Fruit fly (Drosophila melanogaster) whole organism, embryonic: ENCODE measurements around the gene DnaJ-H.

Experiments used
- B-H2 ChIP-seq: fragments of 200-800 bp; sonication (Bioruptor generic); optimal IDR thresholded peaks from 2 replicates; lab custom pipeline; 2018; ENCODE audit warnings: missing biosample characterization, mild to moderate bottlenecking, missing genetic modification characterization
- BtbVII ChIP-seq: fragments of 200-800 bp; sonication (Bioruptor generic); optimal IDR thresholded peaks from 3 replicates; lab custom pipeline; 2017; ENCODE audit warnings: missing biosample characterization, mild to moderate bottlenecking, missing genetic modification characterization
- CG11504 ChIP-seq: fragments of 200-800 bp; sonication (Bioruptor generic); optimal IDR thresholded peaks from 3 replicates; lab custom pipeline; 2019; ENCODE audit warnings: missing biosample characterization, mild to moderate bottlenecking, missing genetic modification characterization, moderate library complexity
- CG12071 ChIP-seq: fragments of 200-800 bp; sonication (Bioruptor generic); optimal IDR thresholded peaks from 3 replicates; lab custom pipeline; 2018; ENCODE audit warnings: missing biosample characterization, mild to moderate bottlenecking, missing genetic modification characterization
- CG12299 ChIP-seq: fragments of 200-800 bp; sonication (Bioruptor generic); optimal IDR thresholded peaks from 2 replicates; lab custom pipeline; 2018; ENCODE audit warnings: missing biosample characterization, mild to moderate bottlenecking, missing genetic modification characterization
- CG12659 ChIP-seq: fragments of 200-800 bp; sonication (Bioruptor generic); optimal IDR thresholded peaks from 3 replicates; lab custom pipeline; 2017; ENCODE audit warnings: mild to moderate bottlenecking, missing biosample characterization, missing genetic modification reagents, missing genetic modification characterization
- CG13296 ChIP-seq: fragments of 200-800 bp; sonication (Bioruptor generic); optimal IDR thresholded peaks from 3 replicates; lab custom pipeline; 2018; ENCODE audit warnings: missing biosample characterization, mild to moderate bottlenecking, missing genetic modification characterization
- CG15696 ChIP-seq: fragments of 200-800 bp; sonication (Bioruptor generic); optimal IDR thresholded peaks from 2 replicates; lab custom pipeline; 2019; ENCODE audit warnings: missing biosample characterization, mild to moderate bottlenecking, missing genetic modification characterization, moderate library complexity
- CG31224 ChIP-seq: fragments of 200-800 bp; sonication (Bioruptor generic); IDR thresholded peaks from 2 replicates; pipeline ENCODE4 v1.3.6; 2022; ENCODE audit warnings: missing biosample characterization, missing genetic modification characterization
- CG31365 ChIP-seq: fragments of 200-800 bp; sonication (Bioruptor generic); optimal IDR thresholded peaks from 2 replicates; lab custom pipeline; 2018; ENCODE audit warnings: missing biosample characterization, mild to moderate bottlenecking, missing genetic modification characterization
- CG31441 ChIP-seq: fragments of 200-800 bp; sonication (Bioruptor generic); IDR thresholded peaks from 2 replicates; pipeline ENCODE4 v1.3.6; 2022; ENCODE audit warnings: missing biosample characterization, missing genetic modification characterization
- CG32767 ChIP-seq: fragments of 200-800 bp; sonication (Bioruptor generic); IDR thresholded peaks from 2 replicates; pipeline ENCODE4 v1.3.6; 2022; ENCODE audit warnings: missing biosample characterization, missing genetic modification characterization
- CG32772 ChIP-seq: fragments of 200-800 bp; sonication (Bioruptor generic); IDR thresholded peaks from 2 replicates; pipeline ENCODE4 v1.3.6; 2022; ENCODE audit warnings: missing biosample characterization, missing genetic modification characterization
- CG34376 ChIP-seq: fragments of 200-800 bp; sonication (Bioruptor generic); optimal IDR thresholded peaks from 2 replicates; lab custom pipeline; 2018; ENCODE audit warnings: missing biosample characterization, mild to moderate bottlenecking, missing genetic modification characterization
- CG3838 ChIP-seq: fragments of 200-800 bp; sonication (Bioruptor generic); optimal IDR thresholded peaks from 3 replicates; lab custom pipeline; 2016; ENCODE audit warnings: missing biosample characterization, missing genetic modification characterization
- CG4424 ChIP-seq: fragments of 200-800 bp; sonication (Bioruptor generic); optimal IDR thresholded peaks from 3 replicates; lab custom pipeline; 2016; ENCODE audit warnings: missing biosample characterization, missing genetic modification characterization
- CG4707 ChIP-seq: fragments of 200-800 bp; sonication (Bioruptor generic); optimal IDR thresholded peaks from 2 replicates; lab custom pipeline; 2018; ENCODE audit warnings: missing biosample characterization, mild to moderate bottlenecking, missing genetic modification characterization, moderate library complexity
- CG6683 ChIP-seq: fragments of 200-800 bp; sonication (Bioruptor generic); optimal IDR thresholded peaks from 2 replicates; lab custom pipeline; 2017; ENCODE audit warnings: missing biosample characterization, mild to moderate bottlenecking, missing genetic modification characterization, missing genetic modification reagents
- CG7839 ChIP-seq: fragments of 200-800 bp; sonication (Bioruptor generic); optimal IDR thresholded peaks from 3 replicates; lab custom pipeline; 2018; ENCODE audit warnings: missing biosample characterization, mild to moderate bottlenecking, missing genetic modification characterization, moderate library complexity
- CG8765 ChIP-seq: fragments of 200-800 bp; sonication (Bioruptor generic); IDR thresholded peaks from 2 replicates; pipeline ENCODE4 v1.3.6; 2022; ENCODE audit warnings: missing biosample characterization, missing genetic modification characterization
- CG8944 ChIP-seq: fragments of 200-800 bp; sonication (Bioruptor generic); optimal IDR thresholded peaks from 3 replicates; lab custom pipeline; 2016; ENCODE audit warnings: missing biosample characterization, missing genetic modification characterization
- Hand ChIP-seq: fragments of 200-800 bp; sonication (Bioruptor generic); optimal IDR thresholded peaks from 2 replicates; lab custom pipeline; 2017; ENCODE audit warnings: mild to moderate bottlenecking, missing biosample characterization, missing genetic modification reagents, missing genetic modification characterization
- Hr51 ChIP-seq, 2 experiments: fragments of 200-800 bp; sonication (Bioruptor generic); optimal IDR thresholded peaks; 2 replicates in 1 of 2; 3 replicates in 1 of 2; lab custom pipeline; 2016 to 2018; ENCODE audit warnings: missing biosample characterization in 2 of 2, missing genetic modification characterization in 2 of 2, mild to moderate bottlenecking in 1 of 2, moderate library complexity in 1 of 2
- Kr ChIP-seq: fragments of 200-800 bp; sonication (Bioruptor generic); optimal IDR thresholded peaks from 2 replicates; lab custom pipeline; 2017; ENCODE audit warnings: missing biosample characterization, mild to moderate bottlenecking, missing genetic modification characterization
- Lim3 ChIP-seq: fragments of 200-800 bp; sonication (Bioruptor generic); IDR thresholded peaks from 2 replicates; pipeline ENCODE4 v1.3.6; 2022; ENCODE audit warnings: missing biosample characterization, missing genetic modification characterization
- MBD-R2 ChIP-seq: fragments of 200-800 bp; sonication (Bioruptor generic); IDR thresholded peaks from 2 replicates; pipeline ENCODE4 v1.3.6; 2022; ENCODE audit warnings: missing biosample characterization, missing genetic modification characterization
- Neu2 ChIP-seq: fragments of 200-800 bp; sonication (Bioruptor generic); optimal IDR thresholded peaks from 3 replicates; lab custom pipeline; 2016; ENCODE audit warnings: missing biosample characterization, missing genetic modification characterization, borderline replicate concordance
- Sin3A ChIP-seq: fragments of >200 bp; optimal IDR thresholded peaks from 2 replicates; lab custom pipeline; 2018
- Stat92E ChIP-seq, 3 experiments: fragments of >200 bp in 2 of 3; fragments of 200-800 bp in 1 of 3; sonication (Bioruptor generic) in 1 of 3; optimal IDR thresholded peaks; 2 replicates each; lab custom pipeline; 2017 to 2019; ENCODE audit warnings: missing biosample characterization in 3 of 3, missing genetic modification characterization in 3 of 3, mild to moderate bottlenecking in 1 of 3, moderate library complexity in 1 of 3
- ato ChIP-seq: fragments of 200-800 bp; sonication (Bioruptor generic); IDR thresholded peaks from 2 replicates; pipeline ENCODE4 v1.3.6; 2022; ENCODE audit warnings: missing biosample characterization, missing genetic modification characterization; ENCODE audit not compliant: partially characterized antibody
- bab2 ChIP-seq: fragments of 200-800 bp; sonication (Bioruptor generic); optimal IDR thresholded peaks from 2 replicates; lab custom pipeline; 2016; ENCODE audit warnings: missing biosample characterization, missing genetic modification characterization
- cas ChIP-seq: fragments of 200-800 bp; sonication (Bioruptor generic); IDR thresholded peaks from 2 replicates; pipeline ENCODE4 v1.3.6; 2022; ENCODE audit warnings: missing biosample characterization, missing genetic modification characterization
- disco-r ChIP-seq: fragments of 200-800 bp; sonication (Bioruptor generic); optimal IDR thresholded peaks from 2 replicates; lab custom pipeline; 2016; ENCODE audit warnings: missing biosample characterization, missing genetic modification characterization
- fd64A ChIP-seq: fragments of 200-800 bp; sonication (Bioruptor generic); optimal IDR thresholded peaks from 3 replicates; lab custom pipeline; 2018; ENCODE audit warnings: missing biosample characterization, mild to moderate bottlenecking, missing genetic modification characterization
- ftz-f1 ChIP-seq: fragments of 200-800 bp; sonication (Bioruptor generic); optimal IDR thresholded peaks from 2 replicates; lab custom pipeline; 2016; ENCODE audit warnings: missing biosample characterization, missing genetic modification characterization
- lmd ChIP-seq: fragments of 200-800 bp; sonication (Bioruptor generic); IDR thresholded peaks from 2 replicates; pipeline ENCODE4 v1.3.6; 2022; ENCODE audit warnings: missing biosample characterization, missing genetic modification characterization
- lov ChIP-seq, 2 experiments: fragments of 200-800 bp in 1 of 2; fragments of >200 bp in 1 of 2; sonication (Bioruptor generic) in 1 of 2; IDR thresholded peaks in 1 of 2; optimal IDR thresholded peaks in 1 of 2; 2 replicates in 1 of 2; 3 replicates in 1 of 2; pipeline versions ENCODE4 v1.3.6 to Lab custom; 2017 to 2022; ENCODE audit warnings: missing biosample characterization in 1 of 2, missing genetic modification characterization in 1 of 2
- mam ChIP-seq: fragments of 200-800 bp; sonication (Bioruptor generic); optimal IDR thresholded peaks from 3 replicates; lab custom pipeline; 2016; ENCODE audit warnings: missing biosample characterization, missing genetic modification characterization
- pb ChIP-seq: fragments of 200-800 bp; sonication (Bioruptor generic); optimal IDR thresholded peaks from 3 replicates; lab custom pipeline; 2016; ENCODE audit warnings: missing biosample characterization, missing genetic modification characterization
- ranshi ChIP-seq: fragments of 200-800 bp; sonication (Bioruptor generic); IDR thresholded peaks from 2 replicates; pipeline ENCODE4 v1.3.6; 2022; ENCODE audit warnings: missing biosample characterization, missing genetic modification characterization
- scrt ChIP-seq: fragments of 200-800 bp; sonication (Bioruptor generic); optimal IDR thresholded peaks from 2 replicates; lab custom pipeline; 2018; ENCODE audit warnings: missing biosample characterization, mild to moderate bottlenecking, missing genetic modification characterization, moderate library complexity
- ssp ChIP-seq: fragments of 200-800 bp; sonication (Bioruptor generic); IDR thresholded peaks from 2 replicates; pipeline ENCODE4 v1.3.6; 2022; ENCODE audit warnings: missing biosample characterization, missing genetic modification characterization
- stc ChIP-seq: fragments of 200-800 bp; sonication (Bioruptor generic); IDR thresholded peaks from 2 replicates; pipeline ENCODE4 v1.3.6; 2022; ENCODE audit warnings: missing biosample characterization, missing genetic modification characterization
- unpg ChIP-seq: fragments of 200-800 bp; sonication (Bioruptor generic); optimal IDR thresholded peaks from 3 replicates; lab custom pipeline; 2018; ENCODE audit warnings: missing biosample characterization, mild to moderate bottlenecking, missing genetic modification characterization, moderate library complexity
- vvl ChIP-seq: fragments of 200-800 bp; sonication (Bioruptor generic); IDR thresholded peaks from 2 replicates; pipeline ENCODE4 v1.3.6; 2022; ENCODE audit warnings: missing biosample characterization, missing genetic modification characterization
- z ChIP-seq: fragments of 200-800 bp; sonication (Bioruptor generic); IDR thresholded peaks from 3 replicates; pipeline ENCODE4 v1.3.6; 2022; ENCODE audit warnings: missing biosample characterization, missing genetic modification characterization
- zen ChIP-seq: fragments of 200-800 bp; sonication (Bioruptor generic); optimal IDR thresholded peaks from 3 replicates; lab custom pipeline; 2018; ENCODE audit warnings: missing biosample characterization, mild to moderate bottlenecking, missing genetic modification characterization, moderate library complexity
- zen2 ChIP-seq: fragments of 200-800 bp; sonication (Bioruptor generic); IDR thresholded peaks from 3 replicates; pipeline ENCODE4 v1.3.6; 2022; ENCODE audit warnings: missing biosample characterization, missing genetic modification characterization; ENCODE audit not compliant: partially characterized antibody

Gene DnaJ-H

dm6 chr2L:13164994-13165801 lies 674 bp downstream of the DnaJ-H start, which contains the start of gene Sirt1 (continued):
- no peak for TF ChIP-seq ato (GFP tag; lab: Robert Waterston, UW)
- peak; percentile 59 for TF ChIP-seq mam (GFP tag; lab: Kevin White, UChicago)
- TF ChIP-seq pb (GFP tag; lab: Kevin White, UChicago) = no peak
- peak; percentile 63 for TF ChIP-seq ranshi (GFP tag; lab: Robert Waterston, UW)
- peak; percentile 61 for TF ChIP-seq CG12299
- TF ChIP-seq stc = peak; percentile 50; the same call in 1 of the 2 replicates
- no peak for TF ChIP-seq cas (GFP tag; lab: Robert Waterston, UW)
- TF ChIP-seq CG4707 (GFP tag; lab: Kevin White, UChicago) = no peak
- peak; percentile 82 for TF ChIP-seq unpg (GFP tag; lab: Kevin White, UChicago)
- TF ChIP-seq CG31224 (GFP tag; lab: Robert Waterston, UW) = peak; percentile 79
- peak; percentile 53 for TF ChIP-seq BtbVII (GFP tag; lab: Kevin White, UChicago)
- TF ChIP-seq CG11504 (tag; lab: Kevin White, UChicago) = peak; percentile 91
- TF ChIP-seq scrt (GFP tag; lab: Kevin White, UChicago) = peak; percentile 41
- peak; percentile 49; the same call in 1 of the 2 replicates for TF ChIP-seq CG8765 (GFP tag; lab: Robert Waterston, UW)
- peak; percentile 30 for TF ChIP-seq B-H2 (GFP tag; lab: Kevin White, UChicago)
- peak; percentile 92 for TF ChIP-seq CG31441 (GFP tag; lab: Robert Waterston, UW)
- no peak for TF ChIP-seq fd64A (GFP tag; lab: Kevin White, UChicago)
- TF ChIP-seq Hand (GFP tag; lab: Kevin White, UChicago) = peak; percentile 16
- peak; percentile 90 for TF ChIP-seq CG4424
- TF ChIP-seq CG31365 (tag; lab: Kevin White, UChicago) = peak; percentile 29
- peak; percentile 24 for TF ChIP-seq CG6683
- peak; percentile 74 for TF ChIP-seq ssp (GFP tag; lab: Robert Waterston, UW)
- TF ChIP-seq CG32772 (GFP tag; lab: Robert Waterston, UW) = peak; percentile 75; the same call in 1 of the 2 replicates
- TF ChIP-seq lov (optimal IDR thresholded peaks at IDR 0.05; lab: Kevin White, UChicago) = no peak
- 0 out of 3 replicates have a peak, but pooled peaks have one; percentile 29 for TF ChIP-seq lov (GFP tag; IDR thresholded peaks at IDR 0.05; lab: Robert Waterston, UW)
- TF ChIP-seq Stat92E (GFP tag; optimal IDR thresholded peaks at IDR 0.05; lab: Kevin White, UChicago) = peak in 1 of 3 experiments; percentile 86
- TF ChIP-seq disco-r (GFP tag; lab: Kevin White, UChicago) = no peak
- TF ChIP-seq lmd (GFP tag; lab: Robert Waterston, UW) = peak; percentile 90
- peak; percentile 58 for TF ChIP-seq CG8944
- TF ChIP-seq zen2 (GFP tag; lab: Robert Waterston, UW) = no peak
- peak; percentile 81 for TF ChIP-seq zen (tag; lab: Kevin White, UChicago)
- TF ChIP-seq z (GFP tag; lab: Robert Waterston, UW) = peak; percentile 8; the same call in 1 of the 3 replicates
- TF ChIP-seq MBD-R2 = no peak
- TF ChIP-seq CG32767 (GFP tag; lab: Robert Waterston, UW) = peak; percentile 98
- TF ChIP-seq ftz-f1 (GFP tag; lab: Kevin White, UChicago) = no peak
- no peak for TF ChIP-seq Neu2
- TF ChIP-seq CG12071 = no peak
- peak; percentile 89 for TF ChIP-seq CG15696 (tag; lab: Kevin White, UChicago)
- no peak for TF ChIP-seq Kr (GFP tag; lab: Kevin White, UChicago)
- no peak for TF ChIP-seq CG3838 (GFP tag; lab: Kevin White, UChicago)
- peak; percentile 95 for TF ChIP-seq CG7839 (tag; lab: Kevin White, UChicago)
- peak; percentile 66 for TF ChIP-seq vvl
- no peak for TF ChIP-seq Lim3 (GFP tag; lab: Robert Waterston, UW)
- TF ChIP-seq bab2 (GFP tag; lab: Kevin White, UChicago) = peak; percentile 68
- peak; percentile 93 for TF ChIP-seq CG12659
- peak; percentile 43 for TF ChIP-seq CG34376
- TF ChIP-seq CG13296 (GFP tag; lab: Kevin White, UChicago) = peak; percentile 80
- no peak for TF ChIP-seq Sin3A (lab: Kevin White, UChicago)
- TF ChIP-seq Hr51 (GFP tag; optimal IDR thresholded peaks at IDR 0.05; lab: Kevin White, UChicago) = peak; percentile 7 to 89
